Worm (Caenorhabditis elegans) whole organism, late embryonic: Measurements from ENCODE around the gene eor-1.

Source experiments
- C38D4.7 ChIP-seq: fragments of 200-800 bp; sonication (Bioruptor generic); optimal IDR thresholded peaks from 2 replicates; lab custom pipeline; 2018; ENCODE audit warnings: mild to moderate bottlenecking, missing genetic modification characterization, moderate library complexity, missing compliant biosample characterization
- F13H6.1 ChIP-seq: sonication (generic microtip); optimal IDR thresholded peaks from 2 replicates; lab custom pipeline; 2016; ENCODE audit warnings: missing genetic modification characterization, missing compliant biosample characterization
- K02D7.2 ChIP-seq: sonication (generic microtip); optimal IDR thresholded peaks from 2 replicates; lab custom pipeline; 2017; ENCODE audit warnings: mild to moderate bottlenecking, missing genetic modification characterization, missing compliant biosample characterization
- Y22D7AL.16 ChIP-seq: sonication (generic microtip); optimal IDR thresholded peaks from 2 replicates; lab custom pipeline; 2016; ENCODE audit warnings: missing genetic modification characterization, missing compliant biosample characterization
- ama-1 ChIP-seq: fragments of 150-350 bp; optimal IDR thresholded peaks from 2 replicates; lab custom pipeline; 2014
- ceh-14 ChIP-seq: sonication (generic microtip); optimal IDR thresholded peaks from 2 replicates; lab custom pipeline; 2016; ENCODE audit warnings: missing genotype, missing genetic modification characterization, missing compliant biosample characterization
- ceh-24 ChIP-seq: sonication (generic microtip); optimal IDR thresholded peaks from 2 replicates; lab custom pipeline; 2016; ENCODE audit warnings: mild to moderate bottlenecking, missing genetic modification characterization, missing compliant biosample characterization
- ceh-30 ChIP-seq: fragments of 150-350 bp; optimal IDR thresholded peaks from 2 replicates; lab custom pipeline; 2014; ENCODE audit warnings: missing biosample characterization, missing genetic modification characterization
- ceh-31 ChIP-seq: sonication (generic microtip); optimal IDR thresholded peaks from 2 replicates; lab custom pipeline; 2016; ENCODE audit warnings: missing genetic modification characterization, missing compliant biosample characterization
- ceh-34 ChIP-seq: sonication (generic microtip); optimal IDR thresholded peaks from 2 replicates; lab custom pipeline; 2016; ENCODE audit warnings: mild to moderate bottlenecking, missing genetic modification characterization, missing compliant biosample characterization
- ceh-45 ChIP-seq: fragments of 200-800 bp; sonication (Bioruptor generic); IDR thresholded peaks from 2 replicates; pipeline ENCODE4 v1.3.6; 2022; ENCODE audit warnings: missing genetic modification reagents, missing genetic modification characterization, missing compliant biosample characterization
- ceh-9 ChIP-seq: sonication (generic microtip); optimal IDR thresholded peaks from 2 replicates; lab custom pipeline; 2016; ENCODE audit warnings: mild to moderate bottlenecking, missing genetic modification characterization, inconsistent platforms, missing compliant biosample characterization
- che-1 ChIP-seq: sonication (generic microtip); optimal IDR thresholded peaks from 2 replicates; lab custom pipeline; 2016; ENCODE audit warnings: mild to moderate bottlenecking, missing genetic modification characterization, missing compliant biosample characterization
- fax-1 ChIP-seq: sonication (generic microtip); optimal IDR thresholded peaks from 2 replicates; lab custom pipeline; 2016; ENCODE audit warnings: missing genotype, missing genetic modification characterization, missing compliant biosample characterization
- fkh-10 ChIP-seq: fragments of 150-350 bp; optimal IDR thresholded peaks from 2 replicates; lab custom pipeline; 2014; ENCODE audit warnings: missing biosample characterization, missing genetic modification reagents, missing genetic modification characterization
- fkh-6 ChIP-seq: sonication (generic microtip); optimal IDR thresholded peaks from 2 replicates; lab custom pipeline; 2016; ENCODE audit warnings: missing genetic modification characterization, missing compliant biosample characterization
- gmeb-2 ChIP-seq: sonication (generic microtip); optimal IDR thresholded peaks from 2 replicates; lab custom pipeline; 2016; ENCODE audit warnings: missing genetic modification characterization, inconsistent platforms, missing compliant biosample characterization
- hlh-13 ChIP-seq: fragments of 200-800 bp; sonication (Bioruptor generic); optimal IDR thresholded peaks from 2 replicates; lab custom pipeline; 2018; ENCODE audit warnings: mild to moderate bottlenecking, missing genetic modification characterization, missing compliant biosample characterization
- hlh-30 ChIP-seq: sonication (generic microtip); optimal IDR thresholded peaks from 2 replicates; lab custom pipeline; 2017; ENCODE audit warnings: antibody characterized with exemption, missing genetic modification characterization, missing compliant biosample characterization; ENCODE audit not compliant: insufficient read depth
- hlh-6 ChIP-seq: sonication (generic microtip); optimal IDR thresholded peaks from 2 replicates; lab custom pipeline; 2016; ENCODE audit warnings: missing genotype, missing genetic modification characterization, missing compliant biosample characterization
- hlh-8 ChIP-seq: sonication (generic microtip); optimal IDR thresholded peaks from 2 replicates; lab custom pipeline; 2016; ENCODE audit warnings: missing genotype, missing genetic modification characterization, missing compliant biosample characterization
- mec-3 ChIP-seq: sonication (generic microtip); optimal IDR thresholded peaks from 2 replicates; lab custom pipeline; 2016; ENCODE audit warnings: borderline replicate concordance, missing genetic modification characterization, missing compliant biosample characterization
- nfya-1 ChIP-seq: sonication (generic microtip); optimal IDR thresholded peaks from 2 replicates; lab custom pipeline; 2017; ENCODE audit warnings: missing genetic modification characterization, mild to moderate bottlenecking, missing compliant biosample characterization, antibody characterized with exemption, moderate library complexity
- odd-2 ChIP-seq: sonication (generic microtip); optimal IDR thresholded peaks from 2 replicates; lab custom pipeline; 2017; ENCODE audit warnings: antibody characterized with exemption, mild to moderate bottlenecking, missing genetic modification characterization, missing compliant biosample characterization
- pax-1 ChIP-seq: fragments of 150-350 bp; optimal IDR thresholded peaks from 2 replicates; lab custom pipeline; 2014; ENCODE audit warnings: missing biosample characterization, missing genetic modification characterization
- pha-2 ChIP-seq: sonication (generic microtip); optimal IDR thresholded peaks from 2 replicates; lab custom pipeline; 2017; ENCODE audit warnings: mild to moderate bottlenecking, missing genetic modification characterization, missing compliant biosample characterization
- pha-4 ChIP-seq: fragments of 150-350 bp; optimal IDR thresholded peaks from 2 replicates; lab custom pipeline; 2018; ENCODE audit warnings: missing biosample characterization, missing genetic modification reagents, missing genetic modification characterization
- pqm-1 ChIP-seq: sonication (generic microtip); optimal IDR thresholded peaks from 2 replicates; lab custom pipeline; 2016; ENCODE audit warnings: missing genetic modification characterization, missing compliant biosample characterization
- pros-1 ChIP-seq: fragments of 150-350 bp; optimal IDR thresholded peaks from 2 replicates; lab custom pipeline; 2014; ENCODE audit warnings: missing biosample characterization, missing genetic modification reagents, missing genetic modification characterization
- sox-2 ChIP-seq: fragments of 200-800 bp; sonication (Bioruptor generic); IDR thresholded peaks from 2 replicates; pipeline ENCODE4 v1.3.6; 2022; ENCODE audit warnings: missing genetic modification reagents, missing genetic modification characterization, missing compliant biosample characterization
- sox-4 ChIP-seq: sonication (generic microtip); optimal IDR thresholded peaks from 2 replicates; lab custom pipeline; 2017; ENCODE audit warnings: mild to moderate bottlenecking, missing genetic modification characterization, inconsistent platforms, missing compliant biosample characterization
- tbx-2 ChIP-seq: sonication (generic microtip); optimal IDR thresholded peaks from 2 replicates; lab custom pipeline; 2016; ENCODE audit warnings: missing genetic modification characterization, missing compliant biosample characterization
- tbx-7 ChIP-seq: sonication (generic microtip); optimal IDR thresholded peaks from 2 replicates; lab custom pipeline; 2016; ENCODE audit warnings: missing genotype, missing genetic modification characterization, missing compliant biosample characterization
- ttx-3 ChIP-seq: sonication (generic microtip); optimal IDR thresholded peaks from 2 replicates; lab custom pipeline; 2016; ENCODE audit warnings: missing genetic modification reagents, missing genetic modification characterization, missing compliant biosample characterization
- unc-3 ChIP-seq, 2 experiments: fragments of 200-800 bp in 1 of 2; sonication (Bioruptor generic) in 1 of 2; sonication (generic microtip) in 1 of 2; conservative IDR thresholded peaks in 1 of 2; optimal IDR thresholded peaks in 1 of 2; 2 replicates each; pipeline versions ENCODE4 v1.3.6 to Lab custom; 2016 to 2022; ENCODE audit warnings: missing compliant biosample characterization in 2 of 2, missing genetic modification characterization in 2 of 2, missing genetic modification reagents in 1 of 2
- unc-42 ChIP-seq: sonication (generic microtip); optimal IDR thresholded peaks from 2 replicates; lab custom pipeline; 2016; ENCODE audit warnings: missing genotype, missing genetic modification characterization, missing compliant biosample characterization
- ztf-16 ChIP-seq: sonication (generic microtip); optimal IDR thresholded peaks from 2 replicates; lab custom pipeline; 2017; ENCODE audit warnings: missing genetic modification characterization, missing compliant biosample characterization

eor-1 gene

DNA sequence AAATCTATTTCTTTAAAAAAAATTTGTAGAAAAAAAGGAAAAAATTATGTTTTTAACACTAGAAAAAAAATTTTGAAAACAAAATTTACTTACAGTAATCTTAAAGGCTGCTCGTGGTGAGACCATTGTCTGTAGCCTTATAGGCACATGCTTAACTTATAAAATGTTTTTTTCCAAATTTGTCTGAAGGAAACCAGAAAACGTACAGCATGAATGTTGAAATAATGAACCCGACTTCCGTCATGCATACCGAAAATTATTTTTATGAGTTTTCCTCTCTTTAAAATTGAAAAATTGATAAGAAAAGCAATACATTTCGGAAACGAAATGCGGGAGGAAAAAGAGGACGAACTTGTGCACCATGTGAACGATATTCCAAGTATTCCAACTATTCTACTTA, 27.2 kb downstream of the eor-1 start, which contains the start of gene R11E3.2:
TSS of gene R11E3.2 (plus strand) at position 301 of the 400 bp plus-strand sequence.
- TF ChIP-seq nfya-1 (tag; lab: Kevin White, UChicago) (no peak), fkh-6 (tag; lab: Kevin White, UChicago) (no peak), unc-3 (GFP tag; conservative IDR thresholded peaks at IDR 0.05; lab: Robert Waterston, UW) (no peak), unc-3 (tag; optimal IDR thresholded peaks at IDR 0.05; lab: Kevin White, UChicago) (no peak), ceh-24 (tag; lab: Kevin White, UChicago) (no peak), ceh-34 (tag; lab: Kevin White, UChicago) (no peak), ttx-3 (tag; lab: Kevin White, UChicago) (no peak), hlh-30 (tag; lab: Kevin White, UChicago) (no peak), Y22D7AL.16 (tag; lab: Kevin White, UChicago) (no peak), K02D7.2 (tag; lab: Kevin White, UChicago) (no peak), hlh-8 (tag; lab: Kevin White, UChicago) (no peak), hlh-6 (tag; lab: Kevin White, UChicago) (no peak), pqm-1 (no peak), sox-4 (tag; lab: Kevin White, UChicago) (no peak), sox-2 (no peak), C38D4.7 (GFP tag; lab: Kevin White, UChicago) (no peak)
- TF ChIP-seq, all 69 proteins: peak for 0

ce11 chrIV:4764422-4764821, 34.6 kb downstream of the eor-1 start, which contains the start of gene npp-26:
Gene npp-26, plus strand, starts transcription at chrIV:4764722.
- TF ChIP-seq unc-3 (GFP tag; conservative IDR thresholded peaks at IDR 0.05; lab: Robert Waterston, UW) (no peak), unc-3 (tag; optimal IDR thresholded peaks at IDR 0.05; lab: Kevin White, UChicago) (no peak), pros-1 (tag; lab: Kevin White, UChicago) (no peak), F13H6.1 (no peak), tbx-2 (tag; lab: Kevin White, UChicago) (no peak), pha-2 (tag; lab: Kevin White, UChicago) (no peak), ceh-45 (GFP tag; lab: Robert Waterston, UW) (no peak), ztf-16 (no peak), mec-3 (tag; lab: Kevin White, UChicago) (no peak), gmeb-2 (tag; lab: Kevin White, UChicago) (no peak), fkh-10 (GFP tag; lab: Kevin White, UChicago) (no peak), sox-2 (no peak)

DNA sequence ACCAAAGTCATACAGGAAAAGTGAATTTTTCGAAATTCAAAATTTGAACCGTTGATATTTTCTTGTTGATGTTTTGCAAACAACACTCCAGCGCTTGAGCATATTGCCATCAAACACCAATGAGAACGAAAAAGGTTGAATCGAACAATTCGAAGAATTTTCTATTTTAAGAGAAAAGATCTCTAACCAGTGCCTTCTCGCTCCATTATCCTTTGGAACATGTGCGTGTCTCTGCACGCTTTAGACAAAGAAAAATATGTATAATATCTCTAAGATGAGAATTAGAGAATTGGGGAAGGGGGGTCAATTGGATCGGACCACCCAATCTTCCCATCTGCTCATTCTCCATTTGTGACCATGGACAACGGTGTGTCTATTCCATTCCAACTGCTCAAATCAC, 35.1 kb downstream of the eor-1 start, which contains the start of gene Y17G9B.2:
TSS of gene Y17G9B.2 (plus strand) at position 301 of the 400 bp plus-strand sequence.
- no peak for TF ChIP-seq K02D7.2 (tag; lab: Kevin White, UChicago)
- TF ChIP-seq tbx-2 (tag; lab: Kevin White, UChicago), result no peak
- TF ChIP-seq ama-1 (lab: Kevin White, UChicago), result no peak
- TF ChIP-seq ceh-45 (GFP tag; lab: Robert Waterston, UW), result no peak
- TF ChIP-seq, all 69 proteins: peak for 0

- TF ChIP-seq Y22D7AL.16 (tag; lab: Kevin White, UChicago) (no peak), ceh-9 (no peak), tbx-2 (tag; lab: Kevin White, UChicago) (no peak), fax-1 (no peak)
Observed at ce11 chrIV:4760378-4761084, 38.4 kb downstream of the eor-1 start, which contains the start of the genes memi-1 and cyp-31A3. Gene memi-1, minus strand, starts transcription at chrIV:4760428. Gene cyp-31A3, plus strand, starts transcription at chrIV:4761049.

DNA sequence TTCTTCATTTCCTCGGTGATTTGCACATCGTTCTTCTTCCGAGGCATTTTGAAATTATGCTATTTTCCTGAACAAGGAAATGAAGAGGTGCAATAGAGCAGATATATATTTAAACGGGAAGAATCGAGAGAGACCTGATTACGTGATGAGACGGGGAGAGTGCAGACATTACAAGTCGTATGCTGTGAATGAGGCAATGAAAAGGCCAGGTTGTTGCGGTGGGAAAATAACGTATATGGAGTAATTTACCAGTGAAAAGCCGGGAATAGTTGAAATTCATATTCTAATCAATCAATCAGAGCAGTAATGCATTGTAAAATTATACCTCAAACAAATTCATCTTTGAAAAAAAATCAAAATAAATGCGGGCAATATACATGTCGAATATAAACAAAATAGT, 40.3 kb downstream of the eor-1 start, which contains the start of gene Y17G9B.8:
TSS of gene Y17G9B.8 (minus strand) at position 182 of the 400 bp plus-strand sequence.
- TF ChIP-seq che-1 (tag; lab: Kevin White, UChicago) (no peak), ceh-31 (tag; lab: Kevin White, UChicago) (no peak), Y22D7AL.16 (tag; lab: Kevin White, UChicago) (no peak), ttx-3 (tag; lab: Kevin White, UChicago) (no peak), pax-1 (no peak), pha-4 (tag; lab: Kevin White, UChicago) (no peak), hlh-13 (GFP tag; lab: Kevin White, UChicago) (no peak), sox-2 (no peak), gmeb-2 (tag; lab: Kevin White, UChicago) (no peak), ceh-14 (tag; lab: Kevin White, UChicago) (no peak), hlh-8 (tag; lab: Kevin White, UChicago) (no peak), tbx-7 (tag; lab: Kevin White, UChicago) (no peak), odd-2 (no peak), unc-42 (tag; lab: Kevin White, UChicago) (no peak), hlh-30 (tag; lab: Kevin White, UChicago) (no peak), ceh-30 (no peak)
